Worm (Caenorhabditis elegans) whole organism, L1 larva: ENCODE data around the gene slfl-5.

Source experiments
- ces-1 ChIP-seq: fragments of 150-350 bp; optimal IDR thresholded peaks from 2 replicates; lab custom pipeline; 2014; ENCODE audit warnings: missing biosample characterization, missing genetic modification reagents, missing genetic modification characterization
- fkh-8 ChIP-seq: sonication (generic microtip); optimal IDR thresholded peaks from 2 replicates; lab custom pipeline; 2016; ENCODE audit warnings: mild to moderate bottlenecking, missing genetic modification characterization, missing compliant biosample characterization
- grh-1 ChIP-seq: fragments of 200-800 bp; sonication (Bioruptor generic); IDR thresholded peaks from 2 replicates; pipeline ENCODE4 v1.3.6; 2022; ENCODE audit warnings: missing genetic modification reagents, missing genetic modification characterization, missing compliant biosample characterization
- jun-1 ChIP-seq: fragments of 150-350 bp; optimal IDR thresholded peaks from 2 replicates; lab custom pipeline; 2014; ENCODE audit warnings: missing biosample characterization, missing genetic modification reagents, missing genetic modification characterization
- lin-39 ChIP-seq: fragments of 150-350 bp; optimal IDR thresholded peaks from 2 replicates; lab custom pipeline; 2014; ENCODE audit warnings: missing biosample characterization, missing genetic modification reagents, missing genetic modification characterization
- pag-3 ChIP-seq: sonication (generic microtip); optimal IDR thresholded peaks from 2 replicates; lab custom pipeline; 2017; ENCODE audit warnings: missing genetic modification characterization, mild to moderate bottlenecking, missing compliant biosample characterization, antibody characterized with exemption, borderline replicate concordance; ENCODE audit not compliant: insufficient read depth
- skn-1 ChIP-seq: fragments of 150-350 bp; optimal IDR thresholded peaks from 2 replicates; lab custom pipeline; 2014; ENCODE audit warnings: missing biosample characterization, missing genetic modification characterization
- snpc-4 ChIP-seq: fragments of 150-350 bp; optimal IDR thresholded peaks from 2 replicates; lab custom pipeline; 2014; ENCODE audit warnings: missing biosample characterization, missing genetic modification characterization
- sup-37 ChIP-seq: fragments of 200-800 bp; sonication (Bioruptor generic); optimal IDR thresholded peaks from 2 replicates; lab custom pipeline; 2018; ENCODE audit warnings: mild to moderate bottlenecking, missing genetic modification characterization, missing compliant biosample characterization
- unc-130 ChIP-seq: fragments of 150-350 bp; optimal IDR thresholded peaks from 2 replicates; lab custom pipeline; 2017; ENCODE audit warnings: missing biosample characterization, missing genetic modification characterization, inconsistent platforms
- unc-62 ChIP-seq: fragments of 150-350 bp; optimal IDR thresholded peaks from 2 replicates; lab custom pipeline; 2014; ENCODE audit warnings: missing biosample characterization, missing genetic modification reagents, missing genetic modification characterization
- xbp-1 ChIP-seq: sonication (generic microtip); optimal IDR thresholded peaks from 2 replicates; lab custom pipeline; 2016; ENCODE audit warnings: missing genetic modification characterization, missing compliant biosample characterization

DNA sequence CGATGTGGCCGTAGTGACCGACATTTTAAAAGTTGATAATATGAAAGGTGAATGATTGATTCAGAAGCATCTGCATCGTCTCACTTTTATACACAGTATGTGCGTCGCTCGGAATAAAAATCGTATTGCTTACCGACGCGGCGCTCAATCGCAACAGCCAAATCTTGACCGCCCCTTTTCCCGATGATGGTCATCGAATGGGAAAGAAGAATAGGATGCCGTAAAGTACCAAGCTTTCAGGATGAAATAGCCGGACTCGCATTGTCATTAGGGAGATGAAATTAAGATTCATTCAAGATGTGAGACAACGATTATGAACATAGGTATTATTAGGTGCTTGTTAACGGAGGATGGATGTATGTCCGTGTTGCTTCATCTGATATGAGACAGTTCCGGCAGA is 46.3 kb downstream of the slfl-5 start, which contains the start of gene lon-3:
- TF ChIP-seq unc-130 (tag; lab: Kevin White, UChicago) (no peak), skn-1 (tag; lab: Kevin White, UChicago) (no peak), snpc-4 (tag; lab: Kevin White, UChicago) (no peak), sup-37 (GFP tag; lab: Kevin White, UChicago) (no peak), xbp-1 (tag; lab: Kevin White, UChicago) (no peak), ces-1 (GFP tag; lab: Kevin White, UChicago) (no peak), grh-1 (no peak), jun-1 (tag; lab: Kevin White, UChicago) (no peak), fkh-8 (tag; lab: Kevin White, UChicago) (no peak), unc-62 (GFP tag; lab: Kevin White, UChicago) (no peak), lin-39 (tag; lab: Kevin White, UChicago) (no peak), pag-3 (tag; lab: Kevin White, UChicago) (no peak)
